Worm (Caenorhabditis elegans): ENCODE results near the gene F36H12.10.
A peak's percentile ranks its signal among the peaks of the same experiment; 100 is the strongest.
"Not testable (repeated sequence)": the region's sequence is repeated elsewhere in the genome, so short reads cannot be mapped to it uniquely, and the experiment has no call there.

The F36H12.10 gene

DNA sequence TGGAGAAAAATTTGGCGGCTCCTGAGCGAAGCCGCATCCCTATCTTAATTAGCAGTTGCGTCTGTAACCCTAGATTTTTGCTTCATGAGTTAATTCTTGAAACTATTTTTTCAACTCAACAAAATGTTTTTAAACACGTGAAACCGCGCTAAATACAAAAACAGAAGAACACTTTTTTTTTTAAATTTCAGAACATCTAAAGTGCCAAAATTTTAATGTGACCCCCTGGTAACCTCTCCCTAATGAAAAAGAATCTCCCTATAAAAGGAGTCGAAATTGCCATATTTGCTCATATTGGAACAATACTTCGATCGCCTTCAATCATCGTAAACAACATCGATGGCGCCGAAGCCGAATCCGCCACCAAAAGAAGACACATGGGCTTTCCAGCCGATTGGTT lies 28.0 kb downstream of the F36H12.10 start, which contains the start of gene nsph-4.1:
TSS of gene nsph-4.1 (plus strand) at position 301 of the 400 bp plus-strand sequence.
- TF ChIP-seq attf-4 (tag; optimal IDR thresholded peaks at IDR 0.05); F44E2.7 (GFP tag; IDR thresholded peaks at IDR 0.05); tag-97 (GFP tag; IDR thresholded peaks at IDR 0.05): not testable (repeated sequence)

- peak; percentile 82 for TF ChIP-seq set-16 (GFP tag; IDR thresholded peaks at IDR 0.05)
- 0 out of 2 replicates have a peak, but pooled peaks have one; percentile 12 for TF ChIP-seq arid-1 (GFP tag; conservative IDR thresholded peaks at IDR 0.05)
- TF ChIP-seq pha-4 (GFP tag; IDR thresholded peaks at IDR 0.05): peak; percentile 29; the same call in 1 of the 2 replicates
- not testable (repeated sequence) for TF ChIP-seq pha-4 (tag; optimal IDR thresholded peaks at IDR 0.05)
- 0 out of 2 replicates have a peak, but pooled peaks have one; percentile 13 for TF ChIP-seq F26F4.8 (GFP tag; conservative IDR thresholded peaks at IDR 0.05)
Measured at ce11 chrIV:5225277-5225822, 29.2 kb downstream of the F36H12.10 start, which contains the start of gene cylc-1. cylc-1 (minus strand) TSS chrIV:5225772.

DNA sequence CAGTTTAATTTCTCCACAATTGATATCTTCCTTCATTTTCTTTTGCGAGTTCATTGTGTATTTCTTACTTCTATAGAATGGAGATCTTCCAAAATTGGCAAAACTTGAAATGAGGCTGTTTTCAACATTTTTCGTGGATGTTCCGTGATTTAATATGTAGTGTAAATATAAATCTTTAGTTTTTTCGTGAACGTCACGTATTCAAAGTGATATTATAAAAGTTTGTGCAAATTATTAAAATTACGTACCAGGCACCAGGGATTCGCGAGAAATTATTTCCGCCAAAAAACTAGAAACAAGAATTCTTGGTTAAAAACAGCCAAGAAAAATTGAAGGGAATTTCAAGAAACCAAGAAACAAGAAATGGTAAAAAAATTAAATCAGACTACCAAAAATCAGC lies 30.3 kb downstream of the F36H12.10 start, which contains the start of gene Y59E9AL.8:
TSS of gene Y59E9AL.8 (minus strand) at position 101 of the 400 bp plus-strand sequence.
- TF ChIP-seq zip-11 (GFP tag; IDR thresholded peaks at IDR 0.05): no peak
- no peak for TF ChIP-seq lin-13 (GFP tag; optimal IDR thresholded peaks at IDR 0.05)
- TF ChIP-seq dmd-8 (GFP tag; IDR thresholded peaks at IDR 0.05): no peak
- TF ChIP-seq lsy-2 (tag; optimal IDR thresholded peaks at IDR 0.05): no peak
- TF ChIP-seq nhr-25 (tag; optimal IDR thresholded peaks at IDR 0.05; ENCODE audit: borderline replicate concordance, insufficient read depth): no peak
- TF ChIP-seq nhr-6 (tag; optimal IDR thresholded peaks at IDR 0.05): no peak
- TF ChIP-seq unc-62 (GFP tag; optimal IDR thresholded peaks at IDR 0.05 in 1 of 2): no peak
- TF ChIP-seq unc-62 (tag; optimal IDR thresholded peaks at IDR 0.05): no peak
- TF ChIP-seq Y75B8A.6 (GFP tag; IDR thresholded peaks at IDR 0.05): no peak
- no peak for TF ChIP-seq nhr-11 (tag; optimal IDR thresholded peaks at IDR 0.05)
- no peak for TF ChIP-seq T26A8.4 (GFP tag; IDR thresholded peaks at IDR 0.05)
- TF ChIP-seq D1046.2 (GFP tag; IDR thresholded peaks at IDR 0.05): no peak
- no peak for TF ChIP-seq hlh-11 (tag; optimal IDR thresholded peaks at IDR 0.05)
- TF ChIP-seq nhr-102 (tag; optimal IDR thresholded peaks at IDR 0.05): no peak
- no peak for TF ChIP-seq mxl-3 (GFP tag; optimal IDR thresholded peaks at IDR 0.05)
- no peak for TF ChIP-seq zip-2 (tag; optimal IDR thresholded peaks at IDR 0.05)

DNA sequence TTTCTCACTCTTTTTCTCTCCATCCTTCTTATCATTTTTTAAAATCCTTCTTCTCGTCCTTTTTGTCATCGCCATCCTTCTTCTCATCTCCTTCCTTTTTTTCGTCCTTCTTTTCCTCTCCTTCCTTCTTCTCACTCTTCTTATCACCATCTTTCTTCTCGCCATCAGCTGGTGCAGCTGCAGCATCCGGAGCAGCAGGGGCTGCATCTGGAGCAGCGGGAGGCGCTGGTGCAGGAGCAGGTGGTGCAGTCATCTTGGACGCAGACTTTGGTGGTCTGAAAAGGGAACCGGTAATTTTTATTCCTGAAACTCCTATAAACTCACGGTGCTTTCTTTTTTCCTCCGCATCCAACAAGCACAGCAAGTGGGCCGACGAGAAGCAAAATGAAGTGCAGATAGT lies 32.9 kb downstream of the F36H12.10 start:
- peak; percentile 65 for TF ChIP-seq aha-1 (tag)
- peak; percentile 89 for TF ChIP-seq set-16 (GFP tag; IDR thresholded peaks at IDR 0.05)
- TF ChIP-seq dmd-8 (GFP tag; IDR thresholded peaks at IDR 0.05): 0 out of 2 replicates have a peak, but pooled peaks have one; percentile 18
- TF ChIP-seq snpc-4 (tag; optimal IDR thresholded peaks at IDR 0.05): no peak
- TF ChIP-seq Y105C5A.15 (GFP tag; IDR thresholded peaks at IDR 0.05): 0 out of 2 replicates have a peak, but pooled peaks have one; percentile 15
- TF ChIP-seq lin-29 (GFP tag; IDR thresholded peaks at IDR 0.05): no peak
- no peak for TF ChIP-seq fos-1 (tag; optimal IDR thresholded peaks at IDR 0.05)

DNA sequence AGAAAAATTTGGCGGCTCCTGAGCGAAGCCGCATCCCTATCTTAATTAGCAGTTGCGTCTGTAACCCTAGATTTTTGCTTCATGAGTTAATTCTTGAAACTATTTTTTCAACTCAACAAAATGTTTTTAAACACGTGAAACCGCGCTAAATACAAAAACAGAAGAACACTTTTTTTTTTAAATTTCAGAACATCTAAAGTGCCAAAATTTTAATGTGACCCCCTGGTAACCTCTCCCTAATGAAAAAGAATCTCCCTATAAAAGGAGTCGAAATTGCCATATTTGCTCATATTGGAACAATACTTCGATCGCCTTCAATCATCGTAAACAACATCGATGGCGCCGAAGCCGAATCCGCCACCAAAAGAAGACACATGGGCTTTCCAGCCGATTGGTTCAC lies 36.1 kb downstream of the F36H12.10 start, which contains the start of gene nsph-4.2:
TSS of gene nsph-4.2 (plus strand) at position 301 of the 400 bp plus-strand sequence.
- TF ChIP-seq nhr-76 (tag; optimal IDR thresholded peaks at IDR 0.05); dpl-1 (GFP tag; optimal IDR thresholded peaks at IDR 0.05); zip-2 (tag; optimal IDR thresholded peaks at IDR 0.05): not testable (repeated sequence)

DNA sequence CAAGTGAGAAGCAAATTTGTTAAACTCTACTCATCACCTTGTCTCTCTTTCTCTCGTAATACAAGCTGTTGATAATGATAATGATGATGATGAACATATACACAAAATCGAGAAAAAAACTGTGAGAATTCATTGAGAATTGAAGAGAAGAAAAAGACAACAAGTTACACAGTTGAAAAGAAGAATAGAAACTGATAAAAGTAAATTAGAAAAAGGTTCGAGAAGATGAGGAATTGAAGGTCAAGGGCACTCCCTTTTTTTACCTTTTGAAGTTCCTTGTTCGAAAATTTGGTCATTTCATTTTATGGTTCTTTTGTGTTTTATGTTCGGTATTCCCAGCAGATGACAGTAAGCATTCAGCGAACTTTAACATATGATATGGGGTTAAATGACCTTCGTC lies 38.2 kb downstream of the F36H12.10 start:
- TF ChIP-seq dmd-6 (GFP tag; IDR thresholded peaks at IDR 0.05) (no peak), hmg-1.1 (GFP tag; IDR thresholded peaks at IDR 0.05) (no peak), R02D3.7 (tag; optimal IDR thresholded peaks at IDR 0.05) (no peak), ceh-62 (tag; optimal IDR thresholded peaks at IDR 0.05) (no peak), snpc-4 (tag; optimal IDR thresholded peaks at IDR 0.05) (no peak), F37D6.2 (tag; optimal IDR thresholded peaks at IDR 0.05) (no peak), egl-27 (tag; optimal IDR thresholded peaks at IDR 0.05) (no peak), nhr-28 (tag; optimal IDR thresholded peaks at IDR 0.05) (peak; percentile 48), lsy-2 (tag; optimal IDR thresholded peaks at IDR 0.05) (no peak), spr-1 (tag; optimal IDR thresholded peaks at IDR 0.05) (no peak), mxl-3 (GFP tag; optimal IDR thresholded peaks at IDR 0.05) (no peak), cey-2 (tag; optimal IDR thresholded peaks at IDR 0.05; ENCODE audit: borderline replicate concordance, insufficient read depth) (peak; percentile 49), unc-130 (GFP tag; optimal IDR thresholded peaks at IDR 0.05) (no peak), lim-7 (GFP tag; IDR thresholded peaks at IDR 0.05) (no peak), dmd-8 (GFP tag; IDR thresholded peaks at IDR 0.05) (no peak), nhr-42 (GFP tag; IDR thresholded peaks at IDR 0.05) (no peak)

All from whole organism, L4 larva.